Fruit fly (Drosophila melanogaster) whole organism: Measurements from ENCODE around the gene Mer.

Source experiments
- EcR ChIP-seq, 2 experiments: fragments of >200 bp; optimal IDR thresholded peaks; 2 replicates each; lab custom pipeline; 2017; ENCODE audit warnings: missing biosample characterization in 2 of 2, missing genetic modification characterization in 2 of 2, missing genetic modification reagents in 2 of 2
- psq ChIP-seq: fragments of >200 bp; optimal IDR thresholded peaks from 2 replicates; lab custom pipeline; 2017

DNA sequence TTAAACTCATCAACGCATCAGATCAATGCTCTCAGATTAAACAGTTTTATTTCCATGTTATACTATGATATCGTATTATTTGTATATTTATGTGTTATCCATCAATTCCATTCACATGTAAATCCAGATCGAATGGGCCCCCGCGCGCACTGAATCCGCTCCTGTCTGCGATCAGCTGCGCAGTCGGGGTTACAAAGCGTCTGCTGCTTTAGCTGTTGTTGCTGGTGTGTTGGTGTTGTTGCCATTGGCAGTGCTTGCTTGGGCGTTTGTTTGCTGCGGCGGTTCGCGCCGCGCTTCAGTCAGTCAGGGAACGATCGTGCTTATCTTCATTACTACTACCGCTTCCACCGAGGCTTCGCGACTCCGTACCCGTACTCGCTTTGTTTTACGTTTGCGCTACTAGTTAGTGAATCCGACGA lies 26.3 kb downstream of the Mer start, which contains the start of gene Zw:
- TF ChIP-seq EcR (GFP tag; optimal IDR thresholded peaks at IDR 0.05; lab: Kevin White, UChicago) (no peak), psq (lab: Kevin White, UChicago) (no peak)
